Fruit fly (Drosophila melanogaster) whole organism, wandering third instar larva: ENCODE data around the gene CG33307.

ENCODE experiments used
- dl ChIP-seq, 2 experiments: fragments of 175-275, 200-275 bp in 1 of 2; fragments of 200-275 bp in 1 of 2; sonication (Bioruptor generic); optimal IDR thresholded peaks; lab custom pipeline; 2018; ENCODE audit warnings: mild to moderate bottlenecking in 2 of 2, missing biosample characterization in 2 of 2, missing genetic modification characterization in 2 of 2, moderate library complexity in 2 of 2; ENCODE audit not compliant: partially characterized antibody in 2 of 2, insufficient read depth in 1 of 2
- foxo ChIP-seq, 2 experiments: fragments of 200-800 bp; sonication (Bioruptor generic); optimal IDR thresholded peaks; 2 replicates in 1 of 2; 3 replicates in 1 of 2; lab custom pipeline; 2016 to 2017; ENCODE audit warnings: missing biosample characterization in 2 of 2, missing genetic modification characterization in 2 of 2
- pan ChIP-seq: fragments of >200 bp; optimal IDR thresholded peaks from 2 replicates; lab custom pipeline; 2017
- usp ChIP-seq: fragments of >200 bp; optimal IDR thresholded peaks from 2 replicates; lab custom pipeline; 2017; ENCODE audit warnings: missing biosample characterization, missing genetic modification characterization

dm6 chr2L:13805170-13805569, 36.1 kb downstream of the CG33307 start:
- no peak for TF ChIP-seq usp (GFP tag; lab: Kevin White, UChicago)
- TF ChIP-seq dl (GFP tag; optimal IDR thresholded peaks at IDR 0.05; lab: Kevin White, UChicago; ENCODE audit: insufficient read depth in 1 of 2, partially characterized antibody in 2 of 2) = no peak
- no peak for TF ChIP-seq foxo (GFP tag; optimal IDR thresholded peaks at IDR 0.05; lab: Kevin White, UChicago)
- no peak for TF ChIP-seq pan (lab: Kevin White, UChicago)
